Fruit fly (Drosophila melanogaster) whole organism, prepupa: ENCODE results near the gene CG4116.
A peak's percentile ranks its signal among the peaks of the same experiment; 100 is the strongest.

Experiments
- CG10631 ChIP-seq: fragments of 200-800 bp; sonication (Bioruptor generic); optimal IDR thresholded peaks from 2 replicates; lab custom pipeline; 2016; ENCODE audit warnings: missing biosample characterization, missing genetic modification characterization
- CG10669 ChIP-seq: fragments of 200-800 bp; sonication (Bioruptor generic); optimal IDR thresholded peaks from 3 replicates; lab custom pipeline; 2018; ENCODE audit warnings: missing biosample characterization, mild to moderate bottlenecking, missing genetic modification characterization, moderate library complexity
- CG11762 ChIP-seq: fragments of 200-800 bp; sonication (Bioruptor generic); optimal IDR thresholded peaks from 3 replicates; lab custom pipeline; 2016; ENCODE audit warnings: missing biosample characterization, missing genetic modification characterization; ENCODE audit not compliant: insufficient read depth
- CG11902 ChIP-seq: fragments of 200-800 bp; sonication (Bioruptor generic); optimal IDR thresholded peaks from 3 replicates; lab custom pipeline; 2016; ENCODE audit warnings: missing biosample characterization, missing genetic modification characterization
- CG1621 ChIP-seq: fragments of 200-800 bp; sonication (Bioruptor generic); optimal IDR thresholded peaks from 3 replicates; lab custom pipeline; 2018; ENCODE audit warnings: missing biosample characterization, mild to moderate bottlenecking, missing genetic modification characterization
- CG16779 ChIP-seq: fragments of 200-800 bp; sonication (Bioruptor generic); optimal IDR thresholded peaks from 3 replicates; lab custom pipeline; 2017; ENCODE audit warnings: missing biosample characterization, mild to moderate bottlenecking, missing genetic modification characterization
- CG3032 ChIP-seq: fragments of 200-800 bp; optimal IDR thresholded peaks from 2 replicates; lab custom pipeline; 2019; ENCODE audit warnings: missing biosample characterization, mild to moderate bottlenecking, missing genetic modification characterization, moderate library complexity
- CG32006 ChIP-seq: fragments of 200-800 bp; sonication (Bioruptor generic); optimal IDR thresholded peaks from 3 replicates; lab custom pipeline; 2017; ENCODE audit warnings: missing biosample characterization, mild to moderate bottlenecking, missing genetic modification characterization
- CG34406 ChIP-seq: fragments of 200-800 bp; sonication (Bioruptor generic); optimal IDR thresholded peaks from 3 replicates; lab custom pipeline; 2016; ENCODE audit warnings: missing biosample characterization, missing genetic modification characterization
- CG3919 ChIP-seq: fragments of 200-800 bp; sonication (Bioruptor generic); optimal IDR thresholded peaks from 3 replicates; lab custom pipeline; 2016; ENCODE audit warnings: missing biosample characterization, missing genetic modification characterization
- CG4318 ChIP-seq: fragments of 200-800 bp; sonication (Bioruptor generic); optimal IDR thresholded peaks from 3 replicates; lab custom pipeline; 2017; ENCODE audit warnings: missing biosample characterization, mild to moderate bottlenecking, missing genetic modification characterization
- CG6163 ChIP-seq: fragments of 200-800 bp; sonication (Bioruptor generic); IDR thresholded peaks from 3 replicates; pipeline ENCODE4 v1.3.6; 2022; ENCODE audit warnings: missing biosample characterization, missing genetic modification characterization
- CG6276 ChIP-seq: fragments of 200-800 bp; sonication (Bioruptor generic); optimal IDR thresholded peaks from 2 replicates; lab custom pipeline; 2017; ENCODE audit warnings: missing biosample characterization, mild to moderate bottlenecking, missing genetic modification characterization
- CG6792 ChIP-seq: fragments of 200-800 bp; sonication (Bioruptor generic); optimal IDR thresholded peaks from 3 replicates; lab custom pipeline; 2016; ENCODE audit warnings: missing biosample characterization, missing genetic modification characterization
- CG7368 ChIP-seq: fragments of 200-800 bp; sonication (Bioruptor generic); optimal IDR thresholded peaks from 3 replicates; lab custom pipeline; 2016; ENCODE audit warnings: missing biosample characterization, missing genetic modification characterization
- CG8119 ChIP-seq: fragments of 200-800 bp; sonication (Bioruptor generic); IDR thresholded peaks from 3 replicates; pipeline ENCODE4 v1.3.6; 2022; ENCODE audit warnings: missing biosample characterization, missing genetic modification characterization
- CG8319 ChIP-seq: fragments of 200-800 bp; sonication (Bioruptor generic); optimal IDR thresholded peaks from 3 replicates; lab custom pipeline; 2016; ENCODE audit warnings: missing biosample characterization, missing genetic modification characterization
- CG8632 ChIP-seq: fragments of 200-800 bp; sonication (Bioruptor generic); optimal IDR thresholded peaks from 3 replicates; lab custom pipeline; 2016; ENCODE audit warnings: missing biosample characterization, missing genetic modification characterization
- CG9139 ChIP-seq: fragments of 200-800 bp; sonication (Bioruptor generic); optimal IDR thresholded peaks from 3 replicates; lab custom pipeline; 2017; ENCODE audit warnings: missing biosample characterization, mild to moderate bottlenecking, missing genetic modification characterization
- Eip75B ChIP-seq: fragments of 200-800 bp; sonication (Bioruptor generic); optimal IDR thresholded peaks from 3 replicates; lab custom pipeline; 2016; ENCODE audit warnings: missing biosample characterization, missing genetic modification characterization
- Eip78C ChIP-seq: fragments of 200-800 bp; sonication (Bioruptor generic); peaks from one replicate; lab custom pipeline; 2016; ENCODE audit warnings: missing biosample characterization, missing genetic modification characterization
- Eip93F ChIP-seq: fragments of 200-800 bp; sonication (Bioruptor generic); optimal IDR thresholded peaks from 2 replicates; lab custom pipeline; 2016; ENCODE audit warnings: missing biosample characterization, mild to moderate bottlenecking, missing genetic modification characterization
- Ets96B ChIP-seq: fragments of 200-800 bp; optimal IDR thresholded peaks from 2 replicates; lab custom pipeline; 2019; ENCODE audit warnings: missing biosample characterization, mild to moderate bottlenecking, missing genetic modification characterization, moderate library complexity
- Gug ChIP-seq: fragments of 200-800 bp; sonication (Bioruptor generic); IDR thresholded peaks from 2 replicates; pipeline ENCODE4 v1.3.6; 2022; ENCODE audit warnings: missing biosample characterization, missing genetic modification characterization
- Hr38 ChIP-seq: sonication (Bioruptor generic); optimal IDR thresholded peaks from 2 replicates; lab custom pipeline; 2016; ENCODE audit warnings: missing biosample characterization, missing genetic modification characterization
- Hr39 ChIP-seq: fragments of 200-800 bp; sonication (Bioruptor generic); optimal IDR thresholded peaks from 2 replicates; lab custom pipeline; 2016; ENCODE audit warnings: missing biosample characterization, missing genetic modification characterization
- Hr4 ChIP-seq: fragments of 200-800 bp; sonication (Bioruptor generic); optimal IDR thresholded peaks from 3 replicates; lab custom pipeline; 2016; ENCODE audit warnings: missing biosample characterization, missing genetic modification characterization
- Lpt ChIP-seq: fragments of 200-800 bp; sonication (Bioruptor generic); optimal IDR thresholded peaks from 3 replicates; lab custom pipeline; 2016; ENCODE audit warnings: missing biosample characterization, missing genetic modification characterization
- Met ChIP-seq: fragments of 200-800 bp; sonication (Bioruptor generic); optimal IDR thresholded peaks from 3 replicates; lab custom pipeline; 2016; ENCODE audit warnings: missing biosample characterization, missing genetic modification characterization
- Sox102F ChIP-seq: fragments of 200-800 bp; sonication (Bioruptor generic); optimal IDR thresholded peaks from 2 replicates; lab custom pipeline; 2016; ENCODE audit warnings: missing biosample characterization, mild to moderate bottlenecking, missing genetic modification characterization
- Sox15 ChIP-seq: fragments of 200-800 bp; sonication (Bioruptor generic); optimal IDR thresholded peaks from 3 replicates; lab custom pipeline; 2016; ENCODE audit warnings: missing biosample characterization, missing genetic modification characterization
- acj6 ChIP-seq: fragments of 200-800 bp; sonication (Bioruptor generic); optimal IDR thresholded peaks from 3 replicates; lab custom pipeline; 2016; ENCODE audit warnings: missing biosample characterization, missing genetic modification characterization
- cyc ChIP-seq: fragments of 200-800 bp; sonication (Bioruptor generic); optimal IDR thresholded peaks from 3 replicates; lab custom pipeline; 2016; ENCODE audit warnings: missing biosample characterization, missing genetic modification characterization
- dac ChIP-seq: fragments of 200-800 bp; sonication (Bioruptor generic); optimal IDR thresholded peaks from 2 replicates; lab custom pipeline; 2017; ENCODE audit warnings: missing biosample characterization, mild to moderate bottlenecking, missing genetic modification characterization
- dsx ChIP-seq: fragments of 200-800 bp; optimal IDR thresholded peaks from 3 replicates; lab custom pipeline; 2019; ENCODE audit warnings: missing biosample characterization, mild to moderate bottlenecking, missing genetic modification characterization, moderate library complexity; ENCODE audit not compliant: poor library complexity, severe bottlenecking
- eg ChIP-seq: fragments of 200-800 bp; sonication (Bioruptor generic); IDR thresholded peaks from 3 replicates; pipeline ENCODE4 v1.3.6; 2022; ENCODE audit warnings: missing biosample characterization, missing genetic modification characterization
- esn ChIP-seq: fragments of 200-800 bp; sonication (Bioruptor generic); optimal IDR thresholded peaks from 2 replicates; lab custom pipeline; 2016; ENCODE audit warnings: missing biosample characterization, mild to moderate bottlenecking, missing genetic modification characterization, moderate library complexity
- fd85E ChIP-seq: fragments of 200-800 bp; sonication (Bioruptor generic); optimal IDR thresholded peaks from 3 replicates; lab custom pipeline; 2016; ENCODE audit warnings: missing biosample characterization, missing genetic modification characterization
- fkh ChIP-seq: fragments of 200-800 bp; sonication (Bioruptor generic); optimal IDR thresholded peaks from 3 replicates; lab custom pipeline; 2017; ENCODE audit warnings: missing biosample characterization, mild to moderate bottlenecking, missing genetic modification characterization, moderate library complexity
- lz ChIP-seq: fragments of 200-800 bp; sonication (Bioruptor generic); optimal IDR thresholded peaks from 3 replicates; lab custom pipeline; 2016; ENCODE audit warnings: missing biosample characterization, missing genetic modification characterization
- net ChIP-seq: fragments of 200-800 bp; sonication (Bioruptor generic); optimal IDR thresholded peaks from 3 replicates; lab custom pipeline; 2016; ENCODE audit warnings: missing biosample characterization, missing genetic modification characterization
- pdm3 ChIP-seq: fragments of 200-800 bp; sonication (Bioruptor generic); optimal IDR thresholded peaks from 3 replicates; lab custom pipeline; 2016; ENCODE audit warnings: missing biosample characterization, missing genetic modification characterization
- salr ChIP-seq, 2 experiments: fragments of 200-800 bp; sonication (Bioruptor generic); optimal IDR thresholded peaks; 3 replicates each; lab custom pipeline; 2016 to 2018; ENCODE audit warnings: missing biosample characterization in 2 of 2, missing genetic modification characterization in 2 of 2, mild to moderate bottlenecking in 1 of 2
- spab ChIP-seq: fragments of 200-800 bp; sonication (Bioruptor generic); optimal IDR thresholded peaks from 2 replicates; lab custom pipeline; 2017; ENCODE audit warnings: missing biosample characterization, mild to moderate bottlenecking, missing genetic modification characterization, missing genetic modification reagents
- ss ChIP-seq, 2 experiments: fragments of 200-800 bp; sonication (Bioruptor generic); optimal IDR thresholded peaks; 2 replicates in 1 of 2; 3 replicates in 1 of 2; lab custom pipeline; 2017 to 2018; ENCODE audit warnings: mild to moderate bottlenecking in 2 of 2, missing biosample characterization in 2 of 2, missing genetic modification characterization in 2 of 2, moderate library complexity in 1 of 2
- topi ChIP-seq: fragments of 200-800 bp; sonication (Bioruptor generic); optimal IDR thresholded peaks from 3 replicates; lab custom pipeline; 2016; ENCODE audit warnings: missing biosample characterization, missing genetic modification characterization
- vri ChIP-seq: fragments of 200-800 bp; sonication (Bioruptor generic); optimal IDR thresholded peaks from 3 replicates; lab custom pipeline; 2016; ENCODE audit warnings: missing biosample characterization, mild to moderate bottlenecking, missing genetic modification characterization

CG4116 gene

DNA sequence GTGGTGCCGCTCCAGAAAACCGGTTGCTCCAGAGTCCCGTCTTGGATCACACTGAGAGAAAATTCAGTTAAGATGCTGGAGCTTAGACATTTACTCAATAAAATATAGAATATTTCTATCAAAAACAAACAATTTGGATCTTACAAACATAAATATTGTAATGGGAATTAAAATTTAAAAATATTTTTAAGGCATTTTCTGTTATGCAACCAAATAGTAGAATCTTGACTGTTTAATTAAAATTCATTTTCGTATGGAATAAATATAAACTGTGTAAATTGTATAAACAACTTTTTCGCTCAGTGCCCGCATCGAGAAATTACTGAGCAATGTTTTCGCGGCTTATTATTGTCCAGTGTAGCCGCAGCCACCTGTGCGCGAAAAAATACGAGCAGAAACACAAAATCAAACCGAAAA lies 26.3 kb downstream of the CG4116 start (continued):
- TF ChIP-seq topi (GFP tag; lab: Kevin White, UChicago) (peak; percentile 83), CG7368 (GFP tag; lab: Kevin White, UChicago) (peak; percentile 54), Hr4 (GFP tag; lab: Kevin White, UChicago) (peak; percentile 82), CG3032 (tag; lab: Kevin White, UChicago) (peak; percentile 91), Sox15 (peak; percentile 72), Ets96B (tag; lab: Kevin White, UChicago) (peak; percentile 74), spab (GFP tag; lab: Kevin White, UChicago) (peak; percentile 77), ss (GFP tag; optimal IDR thresholded peaks at IDR 0.05; lab: Kevin White, UChicago) (peak; percentile 79 to 90), acj6 (peak; percentile 86), CG3919 (GFP tag; lab: Kevin White, UChicago) (peak; percentile 66), CG9139 (peak; percentile 30), CG10669 (peak; percentile 60), CG34406 (GFP tag; lab: Kevin White, UChicago) (peak; percentile 85), lz (peak; percentile 88), CG8319 (GFP tag; lab: Kevin White, UChicago) (peak; percentile 30), CG8119 (GFP tag; lab: Robert Waterston, UW) (peak; percentile 90), Met (peak; percentile 86), fd85E (GFP tag; lab: Kevin White, UChicago) (no peak), cyc (peak; percentile 70), CG6276 (GFP tag; lab: Kevin White, UChicago) (peak; percentile 72), CG11902 (peak; percentile 48), CG1621 (tag; lab: Kevin White, UChicago) (peak; percentile 53), Gug (GFP tag; lab: Robert Waterston, UW) (no peak; the same call in none of the 2 replicates)

DNA sequence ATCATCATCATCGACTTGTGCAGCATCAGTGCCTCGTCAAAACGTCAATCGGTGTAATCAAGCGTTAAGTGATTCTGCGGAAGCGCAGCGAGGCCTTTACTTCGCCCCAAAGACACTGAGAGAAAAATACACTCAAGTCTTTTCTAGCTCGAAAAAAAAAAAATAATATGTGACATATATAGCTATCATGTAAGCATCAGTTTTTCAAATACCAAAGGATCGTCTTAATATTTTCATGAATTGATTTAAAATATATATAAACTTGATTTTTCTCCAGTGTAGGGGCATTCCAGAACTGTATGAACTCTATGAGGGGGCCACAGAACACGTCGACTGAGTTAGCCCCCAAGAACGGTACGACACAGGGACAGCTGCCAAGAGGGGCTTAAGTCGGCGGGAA lies 27.6 kb downstream of the CG4116 start:
- TF ChIP-seq Hr39 (GFP tag; lab: Kevin White, UChicago), result peak; percentile 68
- peak; percentile 82 for TF ChIP-seq CG34406 (GFP tag; lab: Kevin White, UChicago)
- peak; percentile 44 for TF ChIP-seq CG11902
- peak; percentile 66 for TF ChIP-seq Eip93F (GFP tag; lab: Kevin White, UChicago)
- TF ChIP-seq Gug (GFP tag; lab: Robert Waterston, UW), result peak; percentile 65
- TF ChIP-seq CG6276 (GFP tag; lab: Kevin White, UChicago), result peak; percentile 59
- peak; percentile 89 for TF ChIP-seq Ets96B (tag; lab: Kevin White, UChicago)
- peak; percentile 70 for TF ChIP-seq Hr4 (GFP tag; lab: Kevin White, UChicago)
- TF ChIP-seq Sox102F (GFP tag; lab: Kevin White, UChicago), result peak; percentile 75
- peak; percentile 84 for TF ChIP-seq spab (GFP tag; lab: Kevin White, UChicago)
- peak; percentile 80 for TF ChIP-seq Lpt
- TF ChIP-seq CG7368 (GFP tag; lab: Kevin White, UChicago), result peak; percentile 70
- TF ChIP-seq dac, result no peak
- peak; percentile 88 for TF ChIP-seq CG10631 (GFP tag; lab: Kevin White, UChicago)
- TF ChIP-seq CG8632 (GFP tag; lab: Kevin White, UChicago), result peak; percentile 85
- peak; percentile 79 for TF ChIP-seq lz
- peak; percentile 88 for TF ChIP-seq acj6
- TF ChIP-seq Hr38 (GFP tag; lab: Kevin White, UChicago), result no peak
- no peak for TF ChIP-seq fkh (GFP tag; lab: Kevin White, UChicago)
- peak; percentile 86 for TF ChIP-seq pdm3 (GFP tag; lab: Kevin White, UChicago)
- peak; percentile 87 for TF ChIP-seq esn (GFP tag; lab: Kevin White, UChicago)
- TF ChIP-seq CG1621 (tag; lab: Kevin White, UChicago), result peak; percentile 86
- TF ChIP-seq fd85E (GFP tag; lab: Kevin White, UChicago), result peak; percentile 16
- TF ChIP-seq salr (GFP tag; optimal IDR thresholded peaks at IDR 0.05; lab: Kevin White, UChicago), result peak; percentile 71 to 73
- peak; percentile 85 for TF ChIP-seq Eip75B (GFP tag; lab: Kevin White, UChicago)
- peak; percentile 92 for TF ChIP-seq CG6163 (GFP tag; lab: Robert Waterston, UW)
- TF ChIP-seq topi (GFP tag; lab: Kevin White, UChicago), result peak; percentile 82
- TF ChIP-seq CG8319 (GFP tag; lab: Kevin White, UChicago), result peak; percentile 62
- TF ChIP-seq net, result peak; percentile 80
- peak; percentile 85 for TF ChIP-seq CG6792
- peak; percentile 67 for TF ChIP-seq vri (GFP tag; lab: Kevin White, UChicago)
- TF ChIP-seq CG11762 (GFP tag; lab: Kevin White, UChicago), result peak; percentile 72
- TF ChIP-seq Eip78C (GFP tag; lab: Kevin White, UChicago), result peak; percentile 92
- peak; percentile 79 for TF ChIP-seq CG9139
- peak; percentile 72 for TF ChIP-seq CG16779 (tag; lab: Kevin White, UChicago)
- TF ChIP-seq CG4318 (GFP tag; lab: Kevin White, UChicago), result peak; percentile 56
- peak; percentile 80 for TF ChIP-seq CG8119 (GFP tag; lab: Robert Waterston, UW)
- peak; percentile 82 for TF ChIP-seq eg (GFP tag; lab: Robert Waterston, UW)
- peak; percentile 74 for TF ChIP-seq CG32006 (GFP tag; lab: Kevin White, UChicago)
- TF ChIP-seq dsx (GFP tag; lab: Kevin White, UChicago), result peak; percentile 90
